Worm (Caenorhabditis elegans) whole organism, L4/young adult: Measurements from ENCODE around the gene C18D4.12.

Experiments used
- W03F9.2 ChIP-seq: fragments of 150-350 bp; optimal IDR thresholded peaks from 2 replicates; lab custom pipeline; 2014; ENCODE audit warnings: missing biosample characterization, missing genetic modification characterization
- dao-5 ChIP-seq: sonication (generic microtip); optimal IDR thresholded peaks from 2 replicates; lab custom pipeline; 2016; ENCODE audit warnings: missing genotype, missing genetic modification characterization, moderate library complexity, missing compliant biosample characterization
- him-1 ChIP-seq: sonication (generic microtip); optimal IDR thresholded peaks from 2 replicates; lab custom pipeline; 2016; ENCODE audit warnings: missing genotype, missing genetic modification reagents, missing genetic modification characterization, missing compliant biosample characterization

DNA sequence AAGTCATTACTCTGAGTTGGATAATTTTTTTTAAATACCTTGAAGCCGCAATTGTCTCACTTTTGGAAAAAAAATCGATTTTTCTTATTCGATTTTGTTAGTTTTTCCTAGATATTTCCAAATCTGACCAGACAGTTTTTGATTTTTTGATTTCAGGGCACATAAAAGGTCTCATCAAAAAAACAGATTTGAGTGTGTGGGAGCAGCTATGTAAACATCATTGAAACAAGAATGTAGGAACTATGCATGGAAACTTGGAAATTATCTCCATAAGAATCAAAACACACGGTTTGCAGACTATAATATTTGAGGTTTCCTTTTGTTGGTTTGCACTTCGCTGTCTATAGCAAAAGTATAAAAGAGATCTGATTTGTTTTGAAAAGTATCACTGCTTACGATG, 44.4 kb downstream of the C18D4.12 start, which contains the start of gene scl-24:
- TF ChIP-seq him-1 (tag; lab: Kevin White, UChicago) (no peak), W03F9.2 (tag; lab: Kevin White, UChicago) (no peak), dao-5 (tag; lab: Kevin White, UChicago) (no peak)
